Worm (Caenorhabditis elegans) whole organism, L3 larva: ENCODE measurements around the gene F42F12.14.

Experiments
- ZK546.5 ChIP-seq: sonication (generic microtip); optimal IDR thresholded peaks from 2 replicates; lab custom pipeline; 2017; ENCODE audit warnings: missing biosample characterization, missing genetic modification characterization
- aly-2 ChIP-seq: fragments of 150-350 bp; optimal IDR thresholded peaks from 2 replicates; lab custom pipeline; 2014; ENCODE audit warnings: missing biosample characterization, missing genetic modification characterization
- ama-1 ChIP-seq: fragments of 150-350 bp; optimal IDR thresholded peaks from 2 replicates; lab custom pipeline; 2018
- elt-1 ChIP-seq: fragments of 150-350 bp; optimal IDR thresholded peaks from 2 replicates; lab custom pipeline; 2014; ENCODE audit warnings: missing biosample characterization, missing genetic modification characterization
- nfya-1 ChIP-seq: sonication (generic microtip); optimal IDR thresholded peaks from 2 replicates; lab custom pipeline; 2017; ENCODE audit warnings: missing genetic modification characterization, mild to moderate bottlenecking, missing compliant biosample characterization, antibody characterized with exemption, moderate library complexity; ENCODE audit not compliant: insufficient read depth
- nhr-11 ChIP-seq: fragments of 150-350 bp; optimal IDR thresholded peaks from 2 replicates; lab custom pipeline; 2014; ENCODE audit warnings: missing biosample characterization, missing genetic modification characterization
- nhr-67 ChIP-seq: fragments of 150-350 bp; optimal IDR thresholded peaks from 2 replicates; lab custom pipeline; 2014; ENCODE audit warnings: missing biosample characterization, missing genetic modification characterization
- skn-1 ChIP-seq: fragments of 150-350 bp; optimal IDR thresholded peaks from 2 replicates; lab custom pipeline; 2014; ENCODE audit warnings: missing biosample characterization, missing genetic modification characterization
- zag-1 ChIP-seq: fragments of 150-350 bp; optimal IDR thresholded peaks from 2 replicates; lab custom pipeline; 2014; ENCODE audit warnings: missing biosample characterization, missing genetic modification characterization
- ztf-11 ChIP-seq: fragments of 150-350 bp; optimal IDR thresholded peaks from 2 replicates; lab custom pipeline; 2014; ENCODE audit warnings: missing biosample characterization, missing genetic modification characterization

DNA sequence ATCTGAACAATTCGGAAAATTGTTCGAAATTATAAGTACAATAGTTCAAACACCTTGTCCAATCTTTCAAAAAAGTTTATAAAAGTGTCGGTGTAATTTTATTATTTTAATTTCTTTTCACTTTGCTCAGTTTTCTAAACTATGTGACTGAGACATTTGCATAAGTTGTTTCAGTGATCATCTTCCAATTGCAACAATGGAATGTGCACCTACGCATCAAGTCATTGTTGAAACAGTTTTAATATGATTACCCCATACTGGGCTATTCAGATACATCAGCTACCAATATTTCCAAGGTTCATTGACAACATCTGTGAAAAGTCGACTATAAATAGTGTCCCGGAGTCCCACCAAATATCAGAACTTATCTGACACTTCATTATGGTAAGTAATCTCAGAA lies 8.7 kb downstream of the F42F12.14 start, which contains the start of gene nspc-13:
- no peak for TF ChIP-seq nhr-67
- TF ChIP-seq elt-1 (tag; lab: Kevin White, UChicago): no peak
- TF ChIP-seq aly-2 (tag; lab: Kevin White, UChicago): no peak
- no peak for TF ChIP-seq ama-1
- TF ChIP-seq nfya-1: no peak
- TF ChIP-seq zag-1 (tag; lab: Kevin White, UChicago): no peak
- TF ChIP-seq skn-1 (tag; lab: Kevin White, UChicago): no peak
- TF ChIP-seq ztf-11 (tag; lab: Kevin White, UChicago): no peak
- no peak for TF ChIP-seq ZK546.5 (tag; lab: Kevin White, UChicago)
- no peak for TF ChIP-seq nhr-11
